Worm (Caenorhabditis elegans) whole organism, L2 larva: Measurements from ENCODE around the gene T12E12.6.

Experiments used
- R02D3.7 ChIP-seq: fragments of 150-350 bp; optimal IDR thresholded peaks from 2 replicates; lab custom pipeline; 2014; ENCODE audit warnings: missing biosample characterization, missing genetic modification characterization
- ceh-16 ChIP-seq: fragments of 150-350 bp; optimal IDR thresholded peaks from 2 replicates; lab custom pipeline; 2014; ENCODE audit warnings: missing biosample characterization, missing genetic modification characterization
- crh-2 ChIP-seq: sonication (generic microtip); optimal IDR thresholded peaks from 2 replicates; lab custom pipeline; 2017; ENCODE audit warnings: missing biosample characterization, missing genetic modification characterization
- lin-39 ChIP-seq: fragments of 150-350 bp; optimal IDR thresholded peaks from 2 replicates; lab custom pipeline; 2014; ENCODE audit warnings: missing biosample characterization, missing genetic modification reagents, missing genetic modification characterization
- lsy-2 ChIP-seq, 2 experiments: fragments of 150-350 bp in 1 of 2; sonication (generic microtip) in 1 of 2; optimal IDR thresholded peaks; 2 replicates each; lab custom pipeline; 2014 to 2017; ENCODE audit warnings: missing biosample characterization in 2 of 2, missing genetic modification characterization in 2 of 2
- mdl-1 ChIP-seq, 2 experiments: fragments of 150-350 bp in 1 of 2; sonication (generic microtip) in 1 of 2; optimal IDR thresholded peaks; 2 replicates each; lab custom pipeline; 2017; ENCODE audit warnings: missing biosample characterization in 2 of 2, missing genetic modification characterization in 2 of 2
- nhr-11 ChIP-seq: fragments of 150-350 bp; optimal IDR thresholded peaks from 2 replicates; lab custom pipeline; 2014; ENCODE audit warnings: missing biosample characterization, missing genetic modification characterization
- nhr-77 ChIP-seq: fragments of 150-350 bp; optimal IDR thresholded peaks from 2 replicates; lab custom pipeline; 2014; ENCODE audit warnings: missing biosample characterization, missing genetic modification characterization
- snpc-4 ChIP-seq: fragments of 150-350 bp; optimal IDR thresholded peaks from 2 replicates; lab custom pipeline; 2014; ENCODE audit warnings: missing biosample characterization, missing genetic modification characterization
- unc-62 ChIP-seq: fragments of 150-350 bp; optimal IDR thresholded peaks from 2 replicates; lab custom pipeline; 2014; ENCODE audit warnings: missing biosample characterization, missing genetic modification reagents, missing genetic modification characterization

- TF ChIP-seq lin-39 (tag; lab: Kevin White, UChicago) (no peak), crh-2 (tag; lab: Kevin White, UChicago) (no peak), R02D3.7 (no peak), mdl-1 (tag; optimal IDR thresholded peaks at IDR 0.05; lab: Kevin White, UChicago) (no peak), lsy-2 (tag; optimal IDR thresholded peaks at IDR 0.05; lab: Kevin White, UChicago) (peak in 1 of 2 experiments; percentile 39), unc-62 (GFP tag; lab: Kevin White, UChicago) (no peak), nhr-11 (tag; lab: Kevin White, UChicago) (no peak), ceh-16 (no peak), snpc-4 (no peak), nhr-77 (tag; lab: Kevin White, UChicago) (no peak)
Observed at ce11 chrIV:5563280-5563679, 10.7 kb downstream of the T12E12.6 start.
